In the genomic region with DNA sequence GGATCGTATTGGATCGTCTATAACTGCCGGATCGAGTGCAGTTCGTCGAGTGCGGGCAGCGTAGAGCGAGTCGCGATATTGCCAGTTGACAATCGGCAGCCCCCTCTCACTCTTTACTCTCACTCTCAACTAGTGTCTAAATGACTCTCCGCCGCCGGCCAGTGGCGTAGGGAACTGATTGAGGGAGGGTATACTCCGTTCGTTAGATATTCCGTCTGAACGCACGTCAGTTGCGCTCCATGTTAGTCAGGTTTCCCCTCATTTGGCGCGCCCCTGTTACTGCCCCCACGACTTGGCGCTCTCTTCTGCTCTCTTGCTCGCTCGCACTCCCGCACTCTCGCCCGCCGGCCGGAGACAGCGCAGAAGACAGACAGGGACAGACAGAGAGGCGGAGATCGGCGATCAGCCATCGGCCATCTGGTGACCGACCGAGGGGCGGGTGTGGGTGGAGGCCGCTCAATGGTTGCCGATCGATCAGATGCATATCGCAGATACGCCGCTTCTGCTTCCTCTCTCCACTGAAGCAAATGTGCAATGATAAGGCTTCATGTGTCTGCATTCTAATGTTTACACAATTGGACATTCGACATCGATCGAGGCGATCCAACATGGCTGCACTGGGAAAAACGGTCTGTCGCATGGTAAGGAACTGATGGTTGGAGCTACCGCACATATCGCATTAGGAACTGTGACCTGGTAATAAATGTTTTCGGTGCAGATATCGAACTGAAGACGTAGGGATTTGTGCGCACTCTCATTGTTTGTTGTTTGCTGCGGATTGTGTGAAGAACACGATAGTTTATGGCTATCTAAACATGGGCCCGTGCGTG, we compare ENCODE assay signal across 6 fruit fly cellular contexts.
TF ChIP-seq lines count a peak whose summit lies in the region.

moody (minus strand) TSS at position 51 of the 830 bp plus-strand sequence.

- TF ChIP-seq CTCF in whole organism, embryonic (GFP tag; optimal IDR thresholded peaks at IDR 0.05; lab: Kevin White, UChicago): peak; percentile 63

TF ChIP-seq in whole organism, 6 proteins besides CTCF, POLR2A, EP300 and RAD21:
- TF ChIP-seq psq (optimal IDR thresholded peaks at IDR 0.05; lab: Kevin White, UChicago): no peak
- TF ChIP-seq Dll (optimal IDR thresholded peaks at IDR 0.05; lab: Kevin White, UChicago): peak; percentile 93

TF ChIP-seq in whole organism, adult, 20 proteins besides CTCF, POLR2A, EP300 and RAD21 (continues in another document):
- TF ChIP-seq cnc (optimal IDR thresholded peaks at IDR 0.05; lab: Kevin White, UChicago) (no peak), CG12768 (GFP tag; optimal IDR thresholded peaks at IDR 0.05; lab: Kevin White, UChicago) (peak; percentile 97), CG7101 (tag; optimal IDR thresholded peaks at IDR 0.05; lab: Kevin White, UChicago) (peak; percentile 98), tj (GFP tag; optimal IDR thresholded peaks at IDR 0.05; lab: Kevin White, UChicago) (peak; percentile 92), Crg-1 (GFP tag; optimal IDR thresholded peaks at IDR 0.05; lab: Kevin White, UChicago) (peak; percentile 98), Clk (GFP tag; optimal IDR thresholded peaks at IDR 0.05; lab: Kevin White, UChicago) (peak; percentile 94), CG1620 (GFP tag; optimal IDR thresholded peaks at IDR 0.05; lab: Kevin White, UChicago) (peak; percentile 99), pad (GFP tag; optimal IDR thresholded peaks at IDR 0.05; lab: Kevin White, UChicago) (peak; percentile 97), cic (GFP tag; optimal IDR thresholded peaks at IDR 0.05; lab: Kevin White, UChicago) (peak; percentile 92), toe (GFP tag; optimal IDR thresholded peaks at IDR 0.05; lab: Kevin White, UChicago) (peak; percentile 93), CG14711 (tag; optimal IDR thresholded peaks at IDR 0.05; lab: Kevin White, UChicago) (peak; percentile 93), CG5204 (GFP tag; optimal IDR thresholded peaks at IDR 0.05; lab: Kevin White, UChicago) (peak; percentile 96), bab1 (GFP tag; optimal IDR thresholded peaks at IDR 0.05; lab: Kevin White, UChicago) (peak; percentile 99), CG33017 (tag; optimal IDR thresholded peaks at IDR 0.05; lab: Kevin White, UChicago) (peak; percentile 95), Mnt (GFP tag; optimal IDR thresholded peaks at IDR 0.05; lab: Kevin White, UChicago) (peak; percentile 96)

TF ChIP-seq in whole organism, embryonic, 481 proteins besides CTCF, POLR2A, EP300 and RAD21 (continues in another document):
- TF ChIP-seq hb (GFP tag; IDR thresholded peaks at IDR 0.05; lab: Robert Waterston, UW; ENCODE audit: partially characterized antibody) (no peak), CG11456 (GFP tag; IDR thresholded peaks at IDR 0.05; lab: Robert Waterston, UW) (peak; percentile 100), CG2116 (GFP tag; optimal IDR thresholded peaks at IDR 0.05; lab: Kevin White, UChicago) (peak; percentile 63), Kr (GFP tag; optimal IDR thresholded peaks at IDR 0.05; lab: Kevin White, UChicago) (no peak), klu (GFP tag; IDR thresholded peaks at IDR 0.05; lab: Robert Waterston, UW) (peak; percentile 96), br (optimal IDR thresholded peaks at IDR 0.05; lab: Kevin White, UChicago) (no peak), CG10979 (tag; optimal IDR thresholded peaks at IDR 0.05; lab: Kevin White, UChicago) (peak; percentile 91), CG12942 (GFP tag; optimal IDR thresholded peaks at IDR 0.05; lab: Kevin White, UChicago) (peak; percentile 98), knrl (GFP tag; IDR thresholded peaks at IDR 0.05; lab: Robert Waterston, UW; ENCODE audit: partially characterized antibody) (peak; percentile 32; the same call in 1 of the 3 replicates), CG10565 (GFP tag; optimal IDR thresholded peaks at IDR 0.05; lab: Kevin White, UChicago) (peak; percentile 70), CG5245 (GFP tag; optimal IDR thresholded peaks at IDR 0.05; lab: Kevin White, UChicago) (peak; percentile 97), run (tag; optimal IDR thresholded peaks at IDR 0.05; lab: Kevin White, UChicago) (peak; percentile 88), unc-4 (GFP tag; IDR thresholded peaks at IDR 0.05; lab: Robert Waterston, UW; ENCODE audit: partially characterized antibody) (peak; percentile 58), z (GFP tag; IDR thresholded peaks at IDR 0.05; lab: Robert Waterston, UW) (peak; percentile 86), MTF-1 (GFP tag; optimal IDR thresholded peaks at IDR 0.05; lab: Kevin White, UChicago; ENCODE audit: borderline replicate concordance) (peak; percentile 97)

TF ChIP-seq in whole organism, prepupa, 60 proteins besides CTCF, POLR2A, EP300 and RAD21 (continues in another document):
- TF ChIP-seq Sox15 (GFP tag; optimal IDR thresholded peaks at IDR 0.05; lab: Kevin White, UChicago) (peak; percentile 90), acj6 (GFP tag; optimal IDR thresholded peaks at IDR 0.05; lab: Kevin White, UChicago) (peak; percentile 90), cyc (GFP tag; optimal IDR thresholded peaks at IDR 0.05; lab: Kevin White, UChicago) (peak; percentile 95), CG10631 (GFP tag; optimal IDR thresholded peaks at IDR 0.05; lab: Kevin White, UChicago) (peak; percentile 84), fd85E (GFP tag; optimal IDR thresholded peaks at IDR 0.05; lab: Kevin White, UChicago) (peak; percentile 83), CG6276 (GFP tag; optimal IDR thresholded peaks at IDR 0.05; lab: Kevin White, UChicago) (peak; percentile 92), Hr38 (GFP tag; optimal IDR thresholded peaks at IDR 0.05; lab: Kevin White, UChicago) (peak; percentile 86), Hr39 (GFP tag; optimal IDR thresholded peaks at IDR 0.05; lab: Kevin White, UChicago) (peak; percentile 93), CG32006 (GFP tag; optimal IDR thresholded peaks at IDR 0.05; lab: Kevin White, UChicago) (peak; percentile 94), CG6854 (GFP tag; optimal IDR thresholded peaks at IDR 0.05; lab: Kevin White, UChicago) (peak; percentile 80), esn (GFP tag; optimal IDR thresholded peaks at IDR 0.05; lab: Kevin White, UChicago) (peak; percentile 93), Blimp-1 (GFP tag; optimal IDR thresholded peaks at IDR 0.05; lab: Kevin White, UChicago) (peak; percentile 86), lz (GFP tag; optimal IDR thresholded peaks at IDR 0.05; lab: Kevin White, UChicago) (peak; percentile 93), CG31627 (GFP tag; optimal IDR thresholded peaks at IDR 0.05; lab: Kevin White, UChicago) (peak; percentile 92), Ets21C (GFP tag; optimal IDR thresholded peaks at IDR 0.05; lab: Kevin White, UChicago) (peak; percentile 89), CG15336 (GFP tag; IDR thresholded peaks at IDR 0.05; lab: Robert Waterston, UW) (peak; percentile 96)

TF ChIP-seq in whole organism, pupa, 21 proteins besides CTCF, POLR2A, EP300 and RAD21 (continues in another document):
- TF ChIP-seq gl (tag; optimal IDR thresholded peaks at IDR 0.05; lab: Kevin White, UChicago) (peak; percentile 84), CG10348 (GFP tag; IDR thresholded peaks at IDR 0.05; lab: Robert Waterston, UW) (peak; percentile 92), CG32121 (GFP tag; IDR thresholded peaks at IDR 0.05; lab: Robert Waterston, UW) (peak; percentile 99), Ets98B (GFP tag; IDR thresholded peaks at IDR 0.05; lab: Robert Waterston, UW) (peak; percentile 99), D1 (tag; optimal IDR thresholded peaks at IDR 0.05; lab: Kevin White, UChicago) (no peak), CG8159 (tag; optimal IDR thresholded peaks at IDR 0.05; lab: Kevin White, UChicago) (peak; percentile 84), CG8301 (tag; optimal IDR thresholded peaks at IDR 0.05; lab: Kevin White, UChicago) (peak; percentile 87), CG15710 (tag; optimal IDR thresholded peaks at IDR 0.05; lab: Kevin White, UChicago) (peak; percentile 86), CG14655 (GFP tag; optimal IDR thresholded peaks at IDR 0.05; lab: Kevin White, UChicago) (peak; percentile 92), Pif1B (GFP tag; optimal IDR thresholded peaks at IDR 0.05; lab: Kevin White, UChicago) (peak; percentile 90), CG9948 (tag; optimal IDR thresholded peaks at IDR 0.05; lab: Kevin White, UChicago) (peak; percentile 68), CG4496 (GFP tag; IDR thresholded peaks at IDR 0.05; lab: Robert Waterston, UW) (peak; percentile 99), CG12605 (GFP tag; IDR thresholded peaks at IDR 0.05; lab: Robert Waterston, UW) (peak; percentile 97), CG17806 (tag; optimal IDR thresholded peaks at IDR 0.05; lab: Kevin White, UChicago) (peak; percentile 84), rn (GFP tag; IDR thresholded peaks at IDR 0.05; lab: Robert Waterston, UW) (peak; percentile 93), fd96Ca (GFP tag; IDR thresholded peaks at IDR 0.05; lab: Robert Waterston, UW) (peak; percentile 99), CG13204 (GFP tag; optimal IDR thresholded peaks at IDR 0.05; lab: Kevin White, UChicago) (peak; percentile 97), Pif1A (GFP tag; optimal IDR thresholded peaks at IDR 0.05; lab: Kevin White, UChicago) (peak; percentile 90)

TF ChIP-seq in whole organism, wandering third instar larva, 38 proteins besides CTCF, POLR2A, EP300 and RAD21 (continues in another document):
- TF ChIP-seq dl (GFP tag; optimal IDR thresholded peaks at IDR 0.05; lab: Kevin White, UChicago; ENCODE audit: insufficient read depth in 1 of 2, partially characterized antibody in 2 of 2): peak; percentile 69 to 81
- TF ChIP-seq GATAd (GFP tag; optimal IDR thresholded peaks at IDR 0.05; lab: Kevin White, UChicago): peak; percentile 56
- peak; percentile 93 for TF ChIP-seq sv (GFP tag; optimal IDR thresholded peaks at IDR 0.05; lab: Kevin White, UChicago)
- peak; percentile 97 for TF ChIP-seq fru (GFP tag; optimal IDR thresholded peaks at IDR 0.05; lab: Kevin White, UChicago)
- TF ChIP-seq HLH106 (tag; optimal IDR thresholded peaks at IDR 0.05; lab: Kevin White, UChicago): peak; percentile 95
- TF ChIP-seq tai (GFP tag; optimal IDR thresholded peaks at IDR 0.05; lab: Kevin White, UChicago): no peak
- peak; percentile 79 for TF ChIP-seq dsf (GFP tag; optimal IDR thresholded peaks at IDR 0.05; lab: Kevin White, UChicago; ENCODE audit: borderline replicate concordance)
- TF ChIP-seq Hnf4 (GFP tag; optimal IDR thresholded peaks at IDR 0.05; lab: Kevin White, UChicago): peak; percentile 95
- TF ChIP-seq br (GFP tag; optimal IDR thresholded peaks at IDR 0.05; lab: Kevin White, UChicago): peak; percentile 98
- peak; percentile 88 for TF ChIP-seq dmrt93B (GFP tag; optimal IDR thresholded peaks at IDR 0.05; lab: Kevin White, UChicago)
- peak; percentile 77 to 99 for TF ChIP-seq foxo (GFP tag; optimal IDR thresholded peaks at IDR 0.05; lab: Kevin White, UChicago)
- TF ChIP-seq lola (GFP tag; optimal IDR thresholded peaks at IDR 0.05; lab: Kevin White, UChicago): no peak
- TF ChIP-seq brk (GFP tag; optimal IDR thresholded peaks at IDR 0.05; lab: Kevin White, UChicago): no peak
- peak; percentile 97 for TF ChIP-seq ey (GFP tag; optimal IDR thresholded peaks at IDR 0.05; lab: Kevin White, UChicago)
- peak; percentile 84 for TF ChIP-seq sage (GFP tag; optimal IDR thresholded peaks at IDR 0.05; lab: Kevin White, UChicago)
- TF ChIP-seq Sp1 (GFP tag; optimal IDR thresholded peaks at IDR 0.05; lab: Kevin White, UChicago): peak; percentile 94
- peak; percentile 96 for TF ChIP-seq OdsH (GFP tag; optimal IDR thresholded peaks at IDR 0.05; lab: Kevin White, UChicago)
- peak; percentile 75 for TF ChIP-seq Rel (GFP tag; optimal IDR thresholded peaks at IDR 0.05; lab: Kevin White, UChicago)
- TF ChIP-seq Rel (tag; optimal IDR thresholded peaks at IDR 0.05; lab: Kevin White, UChicago): peak; percentile 84
